Fruit fly (Drosophila melanogaster) whole organism: Measurements from ENCODE around the gene CG3277.

Experiments
- CG8478 ChIP-seq: fragments of >200 bp; optimal IDR thresholded peaks from 2 replicates; lab custom pipeline; 2018; ENCODE audit warnings: inconsistent platforms
- Dll ChIP-seq: fragments of >200 bp; optimal IDR thresholded peaks from 2 replicates; lab custom pipeline; 2017
- EcR ChIP-seq, 2 experiments: fragments of >200 bp; optimal IDR thresholded peaks; 2 replicates each; lab custom pipeline; 2017; ENCODE audit warnings: missing biosample characterization in 2 of 2, missing genetic modification characterization in 2 of 2, missing genetic modification reagents in 2 of 2
- pan ChIP-seq: fragments of >200 bp; optimal IDR thresholded peaks from 2 replicates; lab custom pipeline; 2017
- psq ChIP-seq: fragments of >200 bp; optimal IDR thresholded peaks from 2 replicates; lab custom pipeline; 2017
- usp ChIP-seq: fragments of >200 bp; optimal IDR thresholded peaks from 2 replicates; lab custom pipeline; 2017; ENCODE audit warnings: missing biosample characterization, missing genetic modification characterization, mixed read lengths

Gene CG3277

dm6 chr2L:3338566-3339215 lies 34.8 kb downstream of the CG3277 start:
- TF ChIP-seq pan (lab: Kevin White, UChicago) (peak; percentile 57), CG8478 (lab: Kevin White, UChicago) (no peak)

- no peak for TF ChIP-seq psq (lab: Kevin White, UChicago)
- peak; percentile 96 to 97 for TF ChIP-seq EcR (GFP tag; optimal IDR thresholded peaks at IDR 0.05; lab: Kevin White, UChicago)
Measured at dm6 chr2L:3339420-3339819, 35.5 kb downstream of the CG3277 start.

- peak; percentile 10 to 68 for TF ChIP-seq EcR (GFP tag; optimal IDR thresholded peaks at IDR 0.05; lab: Kevin White, UChicago)
- TF ChIP-seq psq (lab: Kevin White, UChicago), result no peak
Measured at dm6 chr2L:3341231-3341935, 37.5 kb downstream of the CG3277 start.

- no peak for TF ChIP-seq CG8478 (lab: Kevin White, UChicago)
- TF ChIP-seq usp (GFP tag; lab: Kevin White, UChicago), result no peak
- TF ChIP-seq psq (lab: Kevin White, UChicago), result no peak
- no peak for TF ChIP-seq EcR (GFP tag; optimal IDR thresholded peaks at IDR 0.05; lab: Kevin White, UChicago)
Measured at dm6 chr2L:3342369-3342768, 38.5 kb downstream of the CG3277 start.

- TF ChIP-seq pan (lab: Kevin White, UChicago), result no peak
- TF ChIP-seq Dll (lab: Kevin White, UChicago), result peak; percentile 14
- TF ChIP-seq EcR (GFP tag; optimal IDR thresholded peaks at IDR 0.05; lab: Kevin White, UChicago), result peak; percentile 91 to 97
Measured at dm6 chr2L:3345763-3346482, 42.0 kb downstream of the CG3277 start.

dm6 chr2L:3346483-3346839 lies 42.6 kb downstream of the CG3277 start:
- no peak for TF ChIP-seq Dll (lab: Kevin White, UChicago)
- TF ChIP-seq usp (GFP tag; lab: Kevin White, UChicago), result no peak
- TF ChIP-seq EcR (GFP tag; optimal IDR thresholded peaks at IDR 0.05; lab: Kevin White, UChicago), result no peak
- no peak for TF ChIP-seq psq (lab: Kevin White, UChicago)
- no peak for TF ChIP-seq CG8478 (lab: Kevin White, UChicago)
- TF ChIP-seq pan (lab: Kevin White, UChicago), result no peak

dm6 chr2L:3348146-3348747 lies 44.3 kb downstream of the CG3277 start:
- no peak for TF ChIP-seq CG8478 (lab: Kevin White, UChicago)
- no peak for TF ChIP-seq psq (lab: Kevin White, UChicago)
- no peak for TF ChIP-seq EcR (GFP tag; optimal IDR thresholded peaks at IDR 0.05; lab: Kevin White, UChicago)
- TF ChIP-seq usp (GFP tag; lab: Kevin White, UChicago), result no peak
- no peak for TF ChIP-seq pan (lab: Kevin White, UChicago)
- TF ChIP-seq Dll (lab: Kevin White, UChicago), result no peak

- TF ChIP-seq EcR (GFP tag; optimal IDR thresholded peaks at IDR 0.05; lab: Kevin White, UChicago) (no peak), pan (lab: Kevin White, UChicago) (no peak), CG8478 (lab: Kevin White, UChicago) (no peak), Dll (lab: Kevin White, UChicago) (no peak), psq (lab: Kevin White, UChicago) (no peak), usp (GFP tag; lab: Kevin White, UChicago) (no peak)
Measured at dm6 chr2L:3351575-3352219, 47.8 kb downstream of the CG3277 start.

dm6 chr2L:3352927-3353326 lies 49.0 kb downstream of the CG3277 start:
- no peak for TF ChIP-seq Dll (lab: Kevin White, UChicago)
- no peak for TF ChIP-seq CG8478 (lab: Kevin White, UChicago)

- no peak for TF ChIP-seq Dll (lab: Kevin White, UChicago)
- no peak for TF ChIP-seq CG8478 (lab: Kevin White, UChicago)
- no peak for TF ChIP-seq pan (lab: Kevin White, UChicago)
- no peak for TF ChIP-seq EcR (GFP tag; optimal IDR thresholded peaks at IDR 0.05; lab: Kevin White, UChicago)
- TF ChIP-seq usp (GFP tag; lab: Kevin White, UChicago), result no peak
- TF ChIP-seq psq (lab: Kevin White, UChicago), result no peak
Measured at dm6 chr2L:3353791-3354190, 49.9 kb downstream of the CG3277 start.

- TF ChIP-seq psq (lab: Kevin White, UChicago), result no peak
- no peak for TF ChIP-seq pan (lab: Kevin White, UChicago)
Measured at dm6 chr2L:3354642-3355380, 50.9 kb downstream of the CG3277 start, which contains the start of gene E23. Gene E23, minus strand, starts transcription at chr2L:3354829.
